Worm (Caenorhabditis elegans): ENCODE measurements around the gene acs-14.

Gene acs-14

DNA sequence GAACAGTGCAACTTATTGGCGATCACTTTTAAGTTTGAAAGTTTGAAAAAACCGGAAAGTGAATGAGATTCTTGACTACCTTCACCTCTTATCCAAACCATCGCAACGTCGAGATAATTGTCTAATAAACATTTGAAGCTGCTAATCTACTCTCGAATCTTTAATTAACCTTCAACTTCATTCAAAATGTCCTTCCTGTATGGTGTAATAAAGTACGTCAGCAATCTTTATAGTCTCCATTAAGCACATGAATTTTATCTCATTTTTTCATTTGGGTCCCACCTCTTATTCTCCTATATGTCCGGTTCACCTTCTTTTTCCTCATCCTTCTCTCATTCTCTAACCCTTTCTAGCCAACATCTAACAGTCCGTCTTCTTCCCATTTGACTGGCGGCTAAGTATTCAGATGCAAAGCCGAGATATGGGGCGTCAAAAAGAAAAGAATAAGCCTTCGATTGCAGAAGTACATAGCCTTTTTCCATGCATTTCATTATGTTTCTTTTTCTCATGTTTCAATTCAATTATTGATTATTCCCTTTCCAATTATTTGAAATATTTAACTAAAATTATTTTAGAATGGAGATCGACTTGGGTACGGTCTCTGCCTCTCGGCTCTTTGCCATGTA is 7.0 kb upstream of the acs-14 start, which contains the start of gene swt-5:
Gene swt-5, plus strand, starts transcription at position 576 of the 626 bp plus-strand sequence.
- no peak for TF ChIP-seq W03F9.2 (tag; optimal IDR thresholded peaks at IDR 0.05)
- TF ChIP-seq dao-5 (tag; optimal IDR thresholded peaks at IDR 0.05) = no peak
- no peak for TF ChIP-seq him-1 (tag; optimal IDR thresholded peaks at IDR 0.05)

DNA sequence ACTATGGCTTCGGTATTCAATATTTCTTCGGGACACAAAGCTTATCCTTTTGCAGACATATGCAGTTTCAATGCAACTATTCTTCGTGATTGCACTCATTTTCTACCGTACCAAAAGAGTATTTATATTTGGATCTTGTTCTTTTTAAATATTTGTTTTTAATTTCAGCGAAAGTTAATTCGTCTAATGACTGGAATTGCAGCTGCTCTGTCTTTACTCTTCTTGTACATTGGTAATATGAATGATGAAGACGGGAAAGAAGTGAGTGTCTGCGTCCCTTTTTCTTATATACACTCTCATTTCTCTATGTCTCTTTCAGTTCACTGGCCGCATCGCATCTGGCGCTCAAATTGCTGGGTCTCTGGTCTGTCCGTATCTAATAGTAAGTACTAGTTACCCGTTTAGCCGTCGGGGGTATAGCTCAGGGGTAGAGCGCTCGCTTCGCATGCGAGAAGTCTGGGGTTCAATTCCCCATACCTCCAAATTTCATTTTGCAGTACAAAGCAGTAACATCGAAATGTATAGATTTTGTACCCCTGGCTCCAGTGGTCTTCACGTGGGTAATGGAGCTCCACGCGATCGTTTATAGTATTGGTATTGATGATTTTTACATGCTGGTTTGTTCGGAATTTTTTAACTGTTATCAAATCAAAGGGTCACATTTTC is 4.6 kb upstream of the acs-14 start:
- TF ChIP-seq him-1 (tag; optimal IDR thresholded peaks at IDR 0.05) (peak; percentile 47), W03F9.2 (tag; optimal IDR thresholded peaks at IDR 0.05) (peak; percentile 14), dao-5 (tag; optimal IDR thresholded peaks at IDR 0.05) (peak; percentile 55)

DNA sequence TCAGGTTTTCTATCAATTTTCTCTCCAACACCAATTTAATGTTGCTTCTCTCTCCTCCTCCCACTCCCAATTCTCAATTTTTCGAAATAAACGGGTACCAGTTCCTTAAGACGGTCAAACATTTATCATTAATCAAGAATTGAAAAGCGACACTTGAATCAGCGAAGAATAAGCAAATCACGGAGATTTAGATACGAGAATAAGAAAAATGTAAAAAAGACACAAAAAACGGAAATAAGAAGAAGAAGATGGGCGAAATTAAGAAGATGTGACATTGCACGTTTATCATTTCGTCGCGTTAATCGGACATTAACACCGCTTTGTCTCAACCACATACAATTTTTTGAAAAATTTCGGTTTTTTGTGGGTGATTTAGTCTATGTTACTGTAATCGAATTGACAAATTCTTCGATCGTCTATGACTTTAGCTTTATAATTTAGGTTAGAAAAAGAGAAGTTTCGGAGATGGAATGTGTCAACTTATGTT is 3.4 kb upstream of the acs-14 start, which contains the start of gene haao-1:
Gene haao-1, plus strand, starts transcription at position 437 of the 487 bp plus-strand sequence.
- no peak for TF ChIP-seq dao-5 (tag; optimal IDR thresholded peaks at IDR 0.05)
- TF ChIP-seq W03F9.2 (tag; optimal IDR thresholded peaks at IDR 0.05) = no peak
- no peak for TF ChIP-seq him-1 (tag; optimal IDR thresholded peaks at IDR 0.05)

DNA sequence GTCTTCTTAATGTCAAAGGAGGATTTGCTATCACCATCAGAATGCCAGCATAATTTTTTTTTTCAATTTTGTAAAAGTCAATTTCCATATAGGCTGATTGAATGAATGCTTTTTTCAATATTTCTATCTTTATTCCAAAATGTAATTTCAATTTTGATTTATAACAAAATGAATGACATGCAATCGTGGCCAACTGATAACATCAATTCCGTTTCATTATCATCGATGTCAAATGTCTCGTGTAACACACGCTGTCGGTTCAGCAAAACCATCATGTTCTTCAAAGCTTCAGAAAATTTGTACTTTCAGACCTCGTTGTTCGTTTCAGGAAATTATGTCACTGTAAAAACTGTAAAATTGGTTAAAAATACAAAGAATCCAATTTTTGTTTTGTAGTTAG is 1.0 kb upstream of the acs-14 start:
- TF ChIP-seq him-1 (tag; optimal IDR thresholded peaks at IDR 0.05) = no peak
- TF ChIP-seq dao-5 (tag; optimal IDR thresholded peaks at IDR 0.05) = no peak
- TF ChIP-seq W03F9.2 (tag; optimal IDR thresholded peaks at IDR 0.05) = no peak

DNA sequence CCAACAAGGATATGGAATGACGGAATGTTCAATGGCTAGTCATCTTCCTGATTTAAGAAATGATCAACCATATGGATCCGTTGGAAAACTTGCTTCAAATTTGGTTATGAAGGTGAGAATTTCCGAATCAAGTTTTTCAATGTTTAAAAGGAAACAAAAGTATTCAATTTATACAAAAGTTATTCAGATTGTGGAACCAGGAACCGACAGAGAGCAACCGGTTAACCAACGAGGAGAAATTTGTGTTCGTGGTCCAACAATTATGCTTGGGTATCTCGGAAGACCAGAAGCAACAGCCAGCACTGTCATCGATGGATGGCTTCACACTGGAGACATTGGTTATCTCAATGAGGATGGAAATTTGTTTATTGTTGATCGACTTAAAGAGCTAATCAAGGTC is 1.7 kb downstream of the acs-14 start:
- TF ChIP-seq him-1 (tag; optimal IDR thresholded peaks at IDR 0.05) (no peak), dao-5 (tag; optimal IDR thresholded peaks at IDR 0.05) (no peak), W03F9.2 (tag; optimal IDR thresholded peaks at IDR 0.05) (no peak)

DNA sequence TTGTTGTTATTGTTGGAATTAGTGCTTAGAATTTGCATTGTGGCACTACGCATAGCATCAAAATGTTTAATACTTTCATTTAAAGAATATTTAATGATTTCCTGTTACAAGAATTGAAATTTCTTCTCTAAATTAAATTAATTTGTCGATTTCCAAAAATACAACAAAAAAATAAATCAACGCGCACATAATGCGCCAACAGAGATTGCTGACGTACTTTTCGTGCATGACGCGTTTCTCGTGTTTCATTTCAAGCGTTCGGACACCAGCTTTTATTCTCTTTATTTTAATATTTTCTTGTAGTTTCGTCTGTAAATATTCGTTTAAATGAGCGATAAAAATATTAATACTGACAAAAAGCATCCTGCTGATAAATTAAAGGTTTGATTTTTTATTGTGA is 5.7 kb downstream of the acs-14 start, which contains the start of gene eif-2Bdelta:
Gene eif-2Bdelta, plus strand, starts transcription at position 235 of the 400 bp plus-strand sequence.
- TF ChIP-seq W03F9.2 (tag; optimal IDR thresholded peaks at IDR 0.05) (peak; percentile 34), dao-5 (tag; optimal IDR thresholded peaks at IDR 0.05) (no peak)

DNA sequence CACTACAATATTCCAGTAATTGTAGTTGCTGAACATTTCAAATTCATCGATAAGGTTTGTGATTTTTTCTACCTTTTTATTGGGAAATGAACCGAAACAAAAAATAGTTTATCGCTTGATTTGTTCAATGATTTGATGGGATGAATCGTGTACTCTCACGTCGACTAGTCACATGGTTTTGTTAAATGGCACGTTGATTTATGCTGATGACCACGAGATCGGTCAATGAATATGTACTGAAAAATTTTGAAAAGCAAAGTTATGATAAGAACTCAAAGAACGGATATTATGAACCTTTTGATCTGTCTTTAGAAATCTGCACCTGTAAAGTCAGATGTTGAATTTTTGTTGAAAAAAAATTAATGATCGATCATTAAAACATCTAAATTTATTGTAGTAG is 8.3 kb downstream of the acs-14 start:
- no peak for TF ChIP-seq him-1 (tag; optimal IDR thresholded peaks at IDR 0.05)
- no peak for TF ChIP-seq W03F9.2 (tag; optimal IDR thresholded peaks at IDR 0.05)
- TF ChIP-seq dao-5 (tag; optimal IDR thresholded peaks at IDR 0.05) = no peak

DNA sequence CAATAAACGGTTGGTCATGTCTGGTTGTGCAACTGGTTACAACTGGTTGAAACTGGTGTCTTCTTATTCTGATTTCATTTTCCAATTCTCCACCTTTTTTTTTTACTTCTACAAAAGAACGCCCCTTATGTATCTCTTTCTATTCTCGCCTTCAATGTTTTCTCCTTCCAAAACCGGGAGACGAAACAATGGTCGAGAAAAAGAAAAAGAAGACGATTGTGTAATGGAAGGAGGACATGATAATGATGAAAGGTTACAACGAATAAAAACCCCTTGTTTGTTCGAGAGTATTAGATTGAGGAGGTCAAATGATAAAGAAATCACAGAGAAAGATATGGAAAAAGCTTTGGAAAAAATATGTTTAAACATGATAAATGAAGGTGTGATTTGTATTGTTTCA is 10.9 kb downstream of the acs-14 start, which contains the start of gene C50F4.8:
Gene C50F4.8, minus strand, starts transcription at position 28 of the 400 bp plus-strand sequence.
- no peak for TF ChIP-seq dao-5 (tag; optimal IDR thresholded peaks at IDR 0.05)
- TF ChIP-seq W03F9.2 (tag; optimal IDR thresholded peaks at IDR 0.05) = no peak
- TF ChIP-seq him-1 (tag; optimal IDR thresholded peaks at IDR 0.05) = no peak

DNA sequence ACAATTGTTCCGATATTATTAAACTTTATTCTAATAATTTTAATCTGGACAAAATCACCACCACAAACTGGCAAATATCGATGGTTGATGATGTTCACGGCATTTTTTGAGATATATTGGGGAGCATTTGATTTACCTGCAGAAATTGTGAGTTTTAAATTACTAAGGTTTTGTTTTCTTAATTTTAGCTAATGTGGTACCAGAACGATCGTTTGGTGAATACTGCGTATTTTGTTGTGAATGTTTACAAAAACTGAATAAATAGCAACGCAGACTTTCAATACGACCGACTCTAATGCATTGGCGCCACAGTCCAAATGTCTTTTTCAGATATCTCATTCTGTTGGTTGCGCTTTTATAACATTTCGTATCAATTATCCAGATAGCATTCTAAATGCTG is 13.8 kb downstream of the acs-14 start:
- TF ChIP-seq him-1 (tag; optimal IDR thresholded peaks at IDR 0.05) (no peak), W03F9.2 (tag; optimal IDR thresholded peaks at IDR 0.05) (no peak), dao-5 (tag; optimal IDR thresholded peaks at IDR 0.05) (no peak)

DNA sequence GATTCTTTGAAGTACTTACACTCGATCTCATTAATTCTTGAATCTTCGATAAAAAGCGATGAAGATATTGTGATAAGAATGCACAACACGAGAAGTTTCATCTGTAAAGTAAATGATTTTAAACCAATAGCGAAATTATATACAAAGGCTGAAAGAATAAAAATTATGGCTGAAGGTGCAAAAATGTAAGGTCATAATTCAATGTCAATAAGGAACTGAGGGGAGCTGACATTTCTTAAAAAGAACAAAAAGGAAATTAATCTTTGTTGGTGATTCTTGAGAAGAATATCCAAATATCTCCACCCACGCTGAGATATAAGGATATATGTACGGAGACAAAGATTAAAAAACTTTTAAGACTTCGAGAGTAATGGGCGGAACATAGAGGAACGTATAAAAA is 16.2 kb downstream of the acs-14 start, which contains the start of gene C50F4.9:
Gene C50F4.9, minus strand, starts transcription at position 101 of the 400 bp plus-strand sequence.
- TF ChIP-seq W03F9.2 (tag; optimal IDR thresholded peaks at IDR 0.05) (no peak), him-1 (tag; optimal IDR thresholded peaks at IDR 0.05) (no peak), dao-5 (tag; optimal IDR thresholded peaks at IDR 0.05) (no peak)

DNA sequence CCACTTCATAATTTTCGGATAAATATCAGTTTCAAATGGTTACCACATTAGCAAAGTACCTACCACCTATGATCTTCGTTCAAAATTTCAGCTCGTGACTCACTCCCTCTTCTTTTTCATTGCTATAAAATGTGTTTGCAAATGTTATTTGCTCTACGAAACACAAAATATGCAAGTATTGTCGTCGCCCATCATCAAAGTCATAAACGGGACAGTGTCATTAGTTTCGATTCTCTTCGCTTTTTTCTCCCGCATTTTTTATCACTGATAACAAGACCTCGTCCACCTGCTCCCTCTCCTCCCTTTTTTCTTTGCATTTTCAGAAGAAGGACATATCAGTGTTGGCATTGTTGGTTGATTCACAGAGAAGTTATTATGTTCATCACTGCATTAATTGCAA is 18.5 kb downstream of the acs-14 start, which contains the start of gene C50F4.1:
Gene C50F4.1, plus strand, starts transcription at position 324 of the 400 bp plus-strand sequence.
- TF ChIP-seq him-1 (tag; optimal IDR thresholded peaks at IDR 0.05) (no peak), dao-5 (tag; optimal IDR thresholded peaks at IDR 0.05) (no peak), W03F9.2 (tag; optimal IDR thresholded peaks at IDR 0.05) (no peak)

DNA sequence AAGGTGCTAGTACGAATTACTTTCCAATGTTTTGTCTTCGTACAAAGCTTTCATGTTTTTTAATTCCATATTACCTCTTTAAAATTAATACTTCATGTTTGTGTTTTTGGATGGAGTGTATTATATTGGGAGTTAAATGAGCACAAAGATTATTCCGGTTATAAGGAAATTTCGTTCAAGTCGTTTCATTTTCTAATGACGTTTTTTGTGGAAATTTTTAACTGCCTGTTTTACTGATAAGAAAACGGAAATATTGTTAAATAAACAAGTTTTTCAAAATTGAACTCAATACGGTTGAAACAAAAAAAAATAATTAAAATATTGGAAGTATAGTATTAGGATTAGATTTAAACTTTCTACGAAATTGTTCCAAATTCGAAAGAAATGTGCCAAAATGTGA is 19.4 kb downstream of the acs-14 start:
- no peak for TF ChIP-seq dao-5 (tag; optimal IDR thresholded peaks at IDR 0.05)
- no peak for TF ChIP-seq him-1 (tag; optimal IDR thresholded peaks at IDR 0.05)
- no peak for TF ChIP-seq W03F9.2 (tag; optimal IDR thresholded peaks at IDR 0.05)

DNA sequence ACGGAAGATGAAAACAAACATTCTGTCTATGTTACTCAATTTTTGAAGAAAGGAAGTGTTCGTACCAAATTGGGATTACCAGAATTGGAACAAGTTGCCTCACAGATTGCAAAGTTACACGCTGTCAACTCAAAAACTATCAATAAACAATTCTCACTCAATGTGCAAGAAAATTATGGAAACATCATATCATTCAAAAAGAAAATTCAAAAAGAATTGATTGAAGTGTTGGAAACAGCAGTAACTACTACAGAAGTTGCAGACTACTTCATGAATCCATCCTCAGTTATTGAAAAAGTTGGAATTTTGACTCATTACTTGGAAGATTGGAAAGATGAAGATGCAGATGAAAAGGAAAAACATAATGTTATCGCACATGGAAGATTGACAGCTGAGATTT is 20.1 kb downstream of the acs-14 start:
- no peak for TF ChIP-seq dao-5 (tag; optimal IDR thresholded peaks at IDR 0.05)
- no peak for TF ChIP-seq him-1 (tag; optimal IDR thresholded peaks at IDR 0.05)
- no peak for TF ChIP-seq W03F9.2 (tag; optimal IDR thresholded peaks at IDR 0.05)

DNA sequence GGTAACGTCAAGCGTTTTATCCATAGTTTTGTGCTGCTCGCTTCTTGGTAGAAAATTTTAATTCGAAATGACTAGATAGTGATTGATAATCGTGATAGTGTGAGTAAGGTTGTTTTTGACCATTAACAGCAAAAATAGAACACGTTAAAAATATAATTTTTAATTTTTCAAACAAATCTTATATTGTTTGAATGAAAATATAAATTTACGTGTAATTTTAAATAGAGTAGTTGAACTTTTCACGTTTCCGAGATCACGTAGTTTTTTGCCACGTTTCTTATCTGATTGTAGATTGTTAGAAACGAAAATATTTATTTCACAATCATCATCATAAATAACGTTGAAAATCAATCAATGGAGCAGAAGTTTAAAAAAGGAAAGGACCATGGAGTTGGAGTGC is 23.5 kb downstream of the acs-14 start, which contains the start of the genes C50F4.10 and pfk-1.2:
Gene C50F4.10, minus strand, starts transcription at position 101 of the 400 bp plus-strand sequence.
Gene pfk-1.2, plus strand, starts transcription at position 325 of the 400 bp plus-strand sequence.
- TF ChIP-seq dao-5 (tag; optimal IDR thresholded peaks at IDR 0.05) (no peak), him-1 (tag; optimal IDR thresholded peaks at IDR 0.05) (no peak), W03F9.2 (tag; optimal IDR thresholded peaks at IDR 0.05) (no peak)
